Fruit fly (Drosophila melanogaster) whole organism, adult: ENCODE results near the gene CG13685.

Source experiments
- CG11617 ChIP-seq: fragments of 200-800 bp; sonication (Bioruptor generic); optimal IDR thresholded peaks from 2 replicates; lab custom pipeline; 2017; ENCODE audit warnings: mild to moderate bottlenecking, missing biosample characterization, missing genetic modification reagents, missing genetic modification characterization
- CG14711 ChIP-seq: fragments of 200-800 bp; sonication (Bioruptor generic); optimal IDR thresholded peaks from 2 replicates; lab custom pipeline; 2018; ENCODE audit warnings: missing biosample characterization, mild to moderate bottlenecking, missing genetic modification characterization, moderate library complexity
- CG33017 ChIP-seq: fragments of 200-800 bp; sonication (Bioruptor generic); optimal IDR thresholded peaks from 2 replicates; lab custom pipeline; 2018; ENCODE audit warnings: missing biosample characterization, mild to moderate bottlenecking, missing genetic modification characterization, moderate library complexity
- Crg-1 ChIP-seq: fragments of 200-800 bp; sonication (Bioruptor generic); optimal IDR thresholded peaks from 2 replicates; lab custom pipeline; 2016; ENCODE audit warnings: missing biosample characterization, missing genetic modification characterization
- Hr96 ChIP-seq: fragments of 200-800 bp; sonication (Bioruptor generic); optimal IDR thresholded peaks from 2 replicates; lab custom pipeline; 2016; ENCODE audit warnings: missing biosample characterization, missing genetic modification characterization
- Mnt ChIP-seq: fragments of 200-800 bp; sonication (Bioruptor generic); optimal IDR thresholded peaks from 2 replicates; lab custom pipeline; 2016; ENCODE audit warnings: missing biosample characterization, mild to moderate bottlenecking, missing genetic modification characterization
- bab1 ChIP-seq: fragments of 200-800 bp; sonication (Bioruptor generic); optimal IDR thresholded peaks from 3 replicates; lab custom pipeline; 2019; ENCODE audit warnings: missing biosample characterization, mild to moderate bottlenecking, missing genetic modification characterization, moderate library complexity
- cic ChIP-seq: fragments of 200-800 bp; sonication (Bioruptor generic); optimal IDR thresholded peaks from 2 replicates; lab custom pipeline; 2017; ENCODE audit warnings: missing biosample characterization, mild to moderate bottlenecking, missing genetic modification characterization, moderate library complexity
- cnc ChIP-seq, 2 experiments: fragments of >200 bp; optimal IDR thresholded peaks; 2 replicates each; lab custom pipeline; 2017
- kay ChIP-seq: fragments of 200-800 bp; sonication (Bioruptor generic); peaks from one replicate; lab custom pipeline; 2016; ENCODE audit warnings: missing biosample characterization, missing genetic modification characterization, borderline replicate concordance
- ovo ChIP-seq: fragments of 200-800 bp; sonication (Bioruptor generic); optimal IDR thresholded peaks from 2 replicates; lab custom pipeline; 2016; ENCODE audit warnings: missing biosample characterization, missing genetic modification characterization
- pad ChIP-seq: fragments of 200-800 bp; sonication (Bioruptor generic); optimal IDR thresholded peaks from 3 replicates; lab custom pipeline; 2017; ENCODE audit warnings: missing biosample characterization, missing genetic modification characterization, mild to moderate bottlenecking, moderate library complexity, missing genetic modification reagents
- tj ChIP-seq: fragments of 200-800 bp; sonication (Bioruptor generic); optimal IDR thresholded peaks from 3 replicates; lab custom pipeline; 2017; ENCODE audit warnings: missing biosample characterization, mild to moderate bottlenecking, missing genetic modification characterization, moderate library complexity

dm6 chr3L:7714301-7714946, 32.7 kb upstream of the CG13685 start:
- TF ChIP-seq cic (GFP tag; lab: Kevin White, UChicago) = no peak
- no peak for TF ChIP-seq tj (GFP tag; lab: Kevin White, UChicago)
- no peak for TF ChIP-seq Hr96 (GFP tag; lab: Kevin White, UChicago)
- no peak for TF ChIP-seq bab1 (GFP tag; lab: Kevin White, UChicago)
- no peak for TF ChIP-seq CG14711 (tag; lab: Kevin White, UChicago)
- TF ChIP-seq pad (GFP tag; lab: Kevin White, UChicago) = no peak
- TF ChIP-seq kay (GFP tag; lab: Kevin White, UChicago) = no peak
- TF ChIP-seq CG11617 (GFP tag; lab: Kevin White, UChicago) = no peak
- no peak for TF ChIP-seq CG33017 (tag; lab: Kevin White, UChicago)
- no peak for TF ChIP-seq Mnt
- TF ChIP-seq ovo = no peak
- no peak for TF ChIP-seq Crg-1 (GFP tag; lab: Kevin White, UChicago)
- TF ChIP-seq cnc (optimal IDR thresholded peaks at IDR 0.05; lab: Kevin White, UChicago) = no peak
